Worm (Caenorhabditis elegans): ENCODE data around the gene Y54H5A.2.

Y54H5A.2 gene

ce11 chrIII:5169699-5170098 lies 20.3 kb upstream of the Y54H5A.2 start, which contains the start of gene ulp-1:
Gene ulp-1, minus strand, starts transcription at chrIII:5169799.
- TF ChIP-seq unc-62 (GFP tag; optimal IDR thresholded peaks at IDR 0.05): no peak

ce11 chrIII:5165745-5166144 lies 16.4 kb upstream of the Y54H5A.2 start:
- TF ChIP-seq unc-62 (GFP tag; optimal IDR thresholded peaks at IDR 0.05): no peak

ce11 chrIII:5165211-5165610 lies 15.8 kb upstream of the Y54H5A.2 start, which contains the start of gene T10F2.2:
Gene T10F2.2, minus strand, starts transcription at chrIII:5165311.
- no peak for TF ChIP-seq unc-62 (GFP tag; optimal IDR thresholded peaks at IDR 0.05)

ce11 chrIII:5162820-5163631 lies 13.6 kb upstream of the Y54H5A.2 start, which contains the start of gene gars-1:
Gene gars-1, minus strand, starts transcription at chrIII:5163627.
- no peak for TF ChIP-seq unc-62 (GFP tag; optimal IDR thresholded peaks at IDR 0.05)

ce11 chrIII:5160803-5161202 lies 11.4 kb upstream of the Y54H5A.2 start:
- no peak for TF ChIP-seq unc-62 (GFP tag; optimal IDR thresholded peaks at IDR 0.05)

DNA sequence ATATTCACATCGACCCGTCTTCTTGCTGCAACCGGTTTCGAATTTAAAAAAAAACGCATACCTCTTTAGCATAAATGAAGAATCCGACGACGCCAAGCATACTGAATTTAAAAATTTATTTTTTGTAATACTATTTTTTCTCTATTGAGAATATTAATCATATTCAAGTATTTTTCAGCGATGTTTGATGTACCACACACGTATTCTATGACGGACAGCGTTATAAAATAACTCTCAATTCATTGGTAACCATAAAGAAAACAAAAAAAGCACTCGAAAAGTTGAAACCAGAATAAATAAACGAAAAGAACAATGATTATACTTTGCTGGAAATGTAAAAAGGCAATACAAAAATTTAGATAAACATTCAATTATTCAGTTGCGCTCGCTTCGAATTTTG lies 10.1 kb upstream of the Y54H5A.2 start, which contains the start of gene T10F2.5:
Gene T10F2.5 (minus strand): TSS at position 101 of the 400 bp plus-strand sequence.
- no peak for TF ChIP-seq unc-62 (GFP tag; optimal IDR thresholded peaks at IDR 0.05)

DNA sequence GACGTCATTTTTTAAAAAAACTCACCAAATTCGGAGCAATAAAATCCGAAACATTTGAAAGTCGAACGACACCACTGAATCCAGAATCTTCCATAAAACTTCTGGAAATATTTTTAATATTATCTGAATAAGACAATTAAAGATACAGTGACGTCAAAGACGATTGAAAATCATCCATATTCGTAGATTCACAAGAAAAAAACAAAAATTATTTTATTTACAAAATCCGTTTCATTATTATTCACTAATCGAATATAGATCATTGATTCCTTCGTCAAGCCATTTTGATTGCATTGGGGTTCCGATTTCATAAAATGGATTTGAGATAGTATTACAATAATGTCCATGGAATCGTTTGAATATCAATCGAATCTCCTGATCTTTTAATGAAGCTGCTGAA lies 9.3 kb upstream of the Y54H5A.2 start, which contains the start of gene oxy-4:
Gene oxy-4 (minus strand): TSS at position 101 of the 400 bp plus-strand sequence.
- no peak for TF ChIP-seq unc-62 (GFP tag; optimal IDR thresholded peaks at IDR 0.05)

- TF ChIP-seq unc-62 (GFP tag; optimal IDR thresholded peaks at IDR 0.05): no peak
These were observed 6.0 kb upstream of the Y54H5A.2 start for ce11 chrIII:5155393-5155792.

ce11 chrIII:5153137-5153536 lies 3.8 kb upstream of the Y54H5A.2 start, which contains the start of the genes rbm-42 and grwd-1:
Gene rbm-42, minus strand, starts transcription at chrIII:5153229.
Gene grwd-1, plus strand, starts transcription at chrIII:5153464.
- TF ChIP-seq unc-62 (GFP tag; optimal IDR thresholded peaks at IDR 0.05): no peak

- TF ChIP-seq unc-62 (GFP tag; optimal IDR thresholded peaks at IDR 0.05): no peak
These were observed 1.6 kb upstream of the Y54H5A.2 start for ce11 chrIII:5150980-5151379.

DNA sequence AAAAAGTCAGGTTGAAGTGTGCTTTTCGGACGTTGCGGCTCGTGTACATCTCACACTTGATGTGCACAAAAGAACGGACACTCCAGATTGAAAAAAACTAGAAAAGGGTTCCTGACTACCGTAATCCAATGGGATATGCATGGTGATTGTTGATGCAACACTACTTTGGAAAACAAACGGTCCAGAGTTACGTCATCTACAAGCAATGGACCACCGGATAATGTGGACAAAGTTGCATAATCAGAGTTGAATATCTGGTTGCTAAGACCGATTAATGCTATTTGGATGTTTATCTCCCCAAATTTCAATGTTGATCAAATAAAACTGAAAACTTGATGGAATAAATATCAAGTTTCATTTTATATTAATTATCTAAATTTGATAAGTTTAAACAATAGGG lies 634 bp upstream of the Y54H5A.2 start:
- no peak for TF ChIP-seq unc-62 (GFP tag; optimal IDR thresholded peaks at IDR 0.05)

DNA sequence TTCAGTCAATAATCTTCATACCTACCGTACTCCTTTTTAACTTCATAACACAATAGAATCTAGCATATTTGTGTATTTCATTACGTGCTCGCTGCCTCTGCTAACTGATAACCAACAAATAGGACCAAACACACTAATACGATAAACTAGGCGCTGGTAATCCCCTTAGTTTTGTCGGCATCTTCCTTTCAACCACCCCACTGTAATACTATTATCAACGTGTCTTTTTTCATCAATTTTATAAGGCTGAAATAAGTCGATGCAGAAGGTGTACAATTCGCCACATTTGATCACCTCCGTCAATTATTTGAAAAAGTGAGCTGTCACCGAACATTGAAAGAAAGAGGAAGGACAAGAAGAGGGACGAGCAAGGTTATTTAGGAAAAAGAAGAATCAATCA lies 1.9 kb downstream of the Y54H5A.2 start:
- TF ChIP-seq unc-62 (GFP tag; optimal IDR thresholded peaks at IDR 0.05): no peak

DNA sequence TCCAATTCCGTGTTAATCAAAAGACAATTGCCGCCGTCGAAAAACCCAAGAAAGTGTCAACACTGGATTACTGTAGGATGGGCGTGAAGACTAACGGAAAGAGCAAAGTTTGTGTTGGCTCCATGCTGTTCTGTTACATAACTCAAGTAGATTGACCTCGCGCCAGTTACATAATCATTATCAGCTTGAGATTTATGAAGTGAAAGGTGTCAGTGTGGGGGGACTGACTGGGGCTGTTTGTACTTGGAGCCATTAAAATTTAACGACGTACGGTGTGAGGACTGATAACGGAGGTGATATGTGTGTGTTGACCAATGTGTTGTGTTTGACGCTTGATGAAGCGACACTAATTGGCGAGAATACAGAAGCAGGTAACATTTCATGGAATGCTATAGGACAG lies 2.6 kb downstream of the Y54H5A.2 start:
- no peak for TF ChIP-seq unc-62 (GFP tag; optimal IDR thresholded peaks at IDR 0.05)

ce11 chrIII:5145874-5146273 lies 3.5 kb downstream of the Y54H5A.2 start:
- no peak for TF ChIP-seq unc-62 (GFP tag; optimal IDR thresholded peaks at IDR 0.05)

ce11 chrIII:5144169-5144568 lies 5.2 kb downstream of the Y54H5A.2 start:
- no peak for TF ChIP-seq unc-62 (GFP tag; optimal IDR thresholded peaks at IDR 0.05)

DNA sequence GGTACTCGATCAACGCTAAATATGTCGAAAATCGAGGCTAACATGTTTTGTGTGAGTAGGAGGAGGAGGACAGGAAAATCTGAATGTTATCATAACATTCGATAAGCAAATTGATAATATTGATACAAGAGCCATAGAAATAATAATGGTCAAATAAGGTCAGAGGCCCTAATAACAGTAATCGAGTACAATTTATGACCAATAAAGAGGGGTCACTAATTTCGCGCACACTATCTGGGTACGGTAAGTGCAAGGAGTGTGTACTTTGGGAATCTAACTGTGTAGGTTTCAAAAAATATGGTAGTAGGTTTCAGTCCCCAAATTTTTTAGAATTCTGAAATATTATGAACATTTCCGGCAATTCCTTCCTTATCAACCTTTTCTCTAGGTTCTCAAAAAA lies 5.9 kb downstream of the Y54H5A.2 start:
- no peak for TF ChIP-seq unc-62 (GFP tag; optimal IDR thresholded peaks at IDR 0.05)

DNA sequence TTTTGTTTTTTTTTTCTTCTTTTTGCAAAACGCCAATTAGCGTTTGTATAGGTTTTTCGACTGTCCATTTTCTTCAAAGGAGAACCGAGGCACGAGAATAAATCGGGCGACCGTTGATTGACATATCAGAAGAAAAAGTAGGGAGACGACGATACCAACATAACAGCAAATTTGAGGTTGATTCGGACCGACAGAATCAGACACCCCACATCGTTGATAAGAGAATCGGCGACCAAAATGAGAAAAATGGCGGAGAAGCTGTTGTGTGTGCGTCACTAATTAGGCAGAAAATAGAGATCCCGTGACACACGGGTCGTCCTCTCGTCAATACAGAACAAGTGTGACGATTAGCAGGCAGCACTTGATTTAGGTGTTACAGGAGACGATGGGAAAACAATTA lies 7.4 kb downstream of the Y54H5A.2 start:
- no peak for TF ChIP-seq unc-62 (GFP tag; optimal IDR thresholded peaks at IDR 0.05)
